Worm (Caenorhabditis elegans) whole organism, early embryonic: ENCODE data around the gene myrf-2.
A peak's percentile ranks its signal among the peaks of the same experiment; 100 is the strongest.

Experiments
- B0310.2 ChIP-seq: sonication (generic microtip); optimal IDR thresholded peaks from 2 replicates; lab custom pipeline; 2016; ENCODE audit warnings: mild to moderate bottlenecking, missing genetic modification characterization, missing compliant biosample characterization
- F13C5.2 ChIP-seq: sonication (generic microtip); optimal IDR thresholded peaks from 2 replicates; lab custom pipeline; 2017; ENCODE audit warnings: mild to moderate bottlenecking, missing genetic modification characterization, inconsistent platforms, missing compliant biosample characterization
- aly-1 ChIP-seq: sonication (generic microtip); optimal IDR thresholded peaks from 2 replicates; lab custom pipeline; 2016; ENCODE audit warnings: missing genetic modification characterization, missing compliant biosample characterization
- ama-1 ChIP-seq: fragments of 150-350 bp; optimal IDR thresholded peaks from 2 replicates; lab custom pipeline; 2014
- ceh-13 ChIP-seq: fragments of 200-800 bp; sonication (Bioruptor generic); optimal IDR thresholded peaks from 2 replicates; lab custom pipeline; 2018; ENCODE audit warnings: mild to moderate bottlenecking, missing genetic modification characterization, missing compliant biosample characterization
- ceh-36 ChIP-seq: sonication (generic microtip); optimal IDR thresholded peaks from 2 replicates; lab custom pipeline; 2016; ENCODE audit warnings: missing genetic modification characterization, inconsistent platforms, missing compliant biosample characterization
- ets-7 ChIP-seq: sonication (generic microtip); optimal IDR thresholded peaks from 2 replicates; lab custom pipeline; 2016; ENCODE audit warnings: missing genotype, missing genetic modification characterization, missing compliant biosample characterization
- flt-1 ChIP-seq: fragments of 200-800 bp; sonication (Bioruptor generic); IDR thresholded peaks from 2 replicates; pipeline ENCODE4 v1.3.6; 2022; ENCODE audit warnings: missing genetic modification characterization, missing compliant biosample characterization
- hmbx-1 ChIP-seq: sonication (generic microtip); optimal IDR thresholded peaks from 2 replicates; lab custom pipeline; 2016; ENCODE audit warnings: mild to moderate bottlenecking, missing genetic modification characterization, missing compliant biosample characterization
- hmg-4 ChIP-seq: fragments of 200-800 bp; sonication (Bioruptor generic); optimal IDR thresholded peaks from 2 replicates; lab custom pipeline; 2018; ENCODE audit warnings: mild to moderate bottlenecking, missing genetic modification characterization, missing compliant biosample characterization
- hnd-1 ChIP-seq: sonication (generic microtip); optimal IDR thresholded peaks from 2 replicates; lab custom pipeline; 2016; ENCODE audit warnings: missing genetic modification characterization, missing compliant biosample characterization
- pes-1 ChIP-seq: fragments of 200-800 bp; sonication (Bioruptor generic); IDR thresholded peaks from 2 replicates; pipeline ENCODE4 v1.3.6; 2022; ENCODE audit warnings: missing genetic modification reagents, missing genetic modification characterization, missing compliant biosample characterization
- scrt-1 ChIP-seq: fragments of 200-800 bp; sonication (Bioruptor generic); IDR thresholded peaks from 2 replicates; pipeline ENCODE4 v1.3.6; 2022; ENCODE audit warnings: missing genetic modification characterization, missing compliant biosample characterization
- sea-1 ChIP-seq: fragments of 200-800 bp; sonication (Bioruptor generic); conservative IDR thresholded peaks from 2 replicates; pipeline ENCODE4 v1.3.6; 2022; ENCODE audit warnings: missing genetic modification characterization, missing compliant biosample characterization
- tbx-11 ChIP-seq: fragments of 200-800 bp; sonication (Bioruptor generic); IDR thresholded peaks from 2 replicates; pipeline ENCODE4 v1.3.6; 2022; ENCODE audit warnings: missing genetic modification characterization, missing compliant biosample characterization
- tbx-37 ChIP-seq: fragments of 200-800 bp; sonication (Bioruptor generic); conservative IDR thresholded peaks from 2 replicates; pipeline ENCODE4 v1.3.6; 2022; ENCODE audit warnings: missing genetic modification reagents, missing genetic modification characterization, missing compliant biosample characterization
- tra-4 ChIP-seq: sonication (generic microtip); optimal IDR thresholded peaks from 2 replicates; lab custom pipeline; 2017; ENCODE audit warnings: missing genetic modification characterization, missing compliant biosample characterization

myrf-2 gene

DNA sequence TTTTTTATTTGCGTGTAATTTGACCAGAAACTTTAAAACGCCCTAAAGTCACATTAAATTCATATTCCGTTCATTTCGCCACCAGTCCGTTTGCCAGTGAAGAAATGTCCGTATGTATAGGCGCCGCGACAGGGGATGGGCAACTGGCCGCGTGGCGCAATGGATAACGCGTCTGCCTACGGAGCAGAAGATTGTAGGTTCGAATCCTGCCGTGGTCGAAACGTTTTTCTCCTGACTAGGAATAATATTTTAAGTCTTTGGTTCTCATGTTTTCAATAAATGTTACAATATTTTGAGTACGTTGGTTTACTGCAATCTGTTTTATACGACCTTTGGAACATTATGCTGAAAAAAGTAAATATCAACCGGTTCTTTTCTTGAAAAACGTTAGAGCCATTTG, 49.2 kb downstream of the myrf-2 start:
- TF ChIP-seq tbx-37 (GFP tag; lab: Robert Waterston, UW) (peak; percentile 33; the same call in 1 of the 2 replicates), sea-1 (GFP tag; lab: Robert Waterston, UW) (0 out of 2 replicates have a peak, but pooled peaks have one; percentile 35), hmg-4 (GFP tag; lab: Kevin White, UChicago) (peak; percentile 60), scrt-1 (peak; percentile 60; the same call in 1 of the 2 replicates), ama-1 (no peak)

DNA sequence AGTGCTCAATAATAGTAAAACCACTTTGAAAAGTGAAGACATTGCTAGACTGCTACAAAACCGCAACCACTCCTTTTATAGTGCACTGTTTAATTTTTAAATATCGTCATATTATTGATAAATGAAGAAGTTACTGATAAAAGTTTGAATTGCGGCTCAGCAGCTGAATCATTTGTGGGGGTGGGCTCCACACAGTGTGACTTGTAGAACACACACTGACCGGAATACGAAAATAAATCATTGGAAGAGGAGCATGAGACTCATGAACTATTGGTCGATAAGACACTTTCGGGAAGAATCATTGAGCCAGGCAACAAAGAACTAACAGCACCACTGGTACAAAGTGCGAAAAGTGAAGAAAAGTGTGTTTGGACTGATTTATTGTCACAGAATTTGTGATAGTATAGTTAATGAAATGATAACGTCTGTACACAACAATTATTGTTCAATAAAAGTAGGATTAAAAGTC, 52.2 kb downstream of the myrf-2 start, which contains the start of gene oac-14:
TSS of gene oac-14 (minus strand) at position 51 of the 469 bp plus-strand sequence.
- no peak for TF ChIP-seq flt-1
- TF ChIP-seq hnd-1 (tag; lab: Kevin White, UChicago): no peak
- TF ChIP-seq ceh-13 (GFP tag; lab: Kevin White, UChicago): no peak
- no peak for TF ChIP-seq scrt-1
- TF ChIP-seq tra-4: no peak
- no peak for TF ChIP-seq F13C5.2
- TF ChIP-seq tbx-11 (GFP tag; lab: Robert Waterston, UW): no peak
- no peak for TF ChIP-seq ceh-36 (tag; lab: Kevin White, UChicago)
- TF ChIP-seq aly-1 (tag; lab: Kevin White, UChicago): no peak
- TF ChIP-seq ets-7: no peak
- TF ChIP-seq B0310.2: no peak
- no peak for TF ChIP-seq tbx-37 (GFP tag; lab: Robert Waterston, UW)
- TF ChIP-seq hmg-4 (GFP tag; lab: Kevin White, UChicago): no peak

DNA sequence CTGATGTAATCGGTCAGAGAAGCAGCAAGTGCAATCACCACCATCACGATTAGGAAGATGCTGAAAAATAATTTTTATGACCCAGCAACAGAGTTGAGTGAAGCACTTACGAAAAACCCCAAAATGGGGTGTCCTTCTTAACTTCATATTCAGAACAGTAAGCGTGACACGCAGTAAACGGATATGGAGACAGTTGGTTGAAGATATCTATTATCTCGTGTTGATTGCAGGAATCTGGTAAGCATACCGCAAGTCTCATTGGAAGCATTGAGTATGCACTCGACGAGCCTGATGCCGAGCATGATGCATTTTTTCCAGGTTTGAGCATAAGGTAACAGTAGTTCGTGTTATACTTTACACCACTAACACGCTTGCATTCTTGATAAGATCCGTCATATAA, 52.9 kb downstream of the myrf-2 start:
- no peak for TF ChIP-seq flt-1
- no peak for TF ChIP-seq ama-1
- no peak for TF ChIP-seq pes-1 (GFP tag; lab: Robert Waterston, UW)
- TF ChIP-seq aly-1 (tag; lab: Kevin White, UChicago): no peak
- no peak for TF ChIP-seq hmg-4 (GFP tag; lab: Kevin White, UChicago)
- no peak for TF ChIP-seq ceh-13 (GFP tag; lab: Kevin White, UChicago)
- no peak for TF ChIP-seq tbx-11 (GFP tag; lab: Robert Waterston, UW)
- no peak for TF ChIP-seq sea-1 (GFP tag; lab: Robert Waterston, UW)
- TF ChIP-seq hnd-1 (tag; lab: Kevin White, UChicago): no peak
- no peak for TF ChIP-seq B0310.2
- no peak for TF ChIP-seq hmbx-1 (tag; lab: Kevin White, UChicago)
- no peak for TF ChIP-seq ets-7
- no peak for TF ChIP-seq ceh-36 (tag; lab: Kevin White, UChicago)
- TF ChIP-seq scrt-1: no peak
- no peak for TF ChIP-seq F13C5.2
- TF ChIP-seq tbx-37 (GFP tag; lab: Robert Waterston, UW): no peak
- TF ChIP-seq tra-4: no peak

DNA sequence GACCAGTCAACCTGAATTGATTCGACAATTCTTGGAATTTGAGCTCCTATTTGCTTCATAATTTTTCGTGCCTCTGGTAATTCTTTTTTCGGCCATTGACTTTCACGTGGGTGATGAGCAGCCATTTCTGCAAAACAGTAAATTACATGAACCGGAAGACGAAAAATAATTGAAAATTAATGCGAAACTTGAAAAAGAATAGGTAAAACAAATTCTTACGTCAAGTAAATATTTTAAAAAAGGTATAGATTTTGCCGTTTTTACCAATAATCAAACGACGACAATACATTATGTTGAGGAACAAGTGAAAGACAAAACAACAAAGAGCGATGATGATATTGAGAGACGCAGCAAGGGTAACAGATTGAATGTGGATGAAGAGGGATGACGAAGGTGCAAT, 55.7 kb downstream of the myrf-2 start, which contains the start of gene moc-1:
TSS of gene moc-1 (minus strand) at position 127 of the 400 bp plus-strand sequence.
- TF ChIP-seq F13C5.2: no peak
- TF ChIP-seq flt-1: no peak
- TF ChIP-seq ceh-36 (tag; lab: Kevin White, UChicago): no peak
- no peak for TF ChIP-seq ets-7
- no peak for TF ChIP-seq B0310.2
- no peak for TF ChIP-seq hnd-1 (tag; lab: Kevin White, UChicago)
- TF ChIP-seq tbx-11 (GFP tag; lab: Robert Waterston, UW): no peak
- no peak for TF ChIP-seq aly-1 (tag; lab: Kevin White, UChicago)
- no peak for TF ChIP-seq ceh-13 (GFP tag; lab: Kevin White, UChicago)
- no peak for TF ChIP-seq pes-1 (GFP tag; lab: Robert Waterston, UW)
- TF ChIP-seq hmbx-1 (tag; lab: Kevin White, UChicago): no peak
- TF ChIP-seq tbx-37 (GFP tag; lab: Robert Waterston, UW): no peak
- no peak for TF ChIP-seq tra-4
- no peak for TF ChIP-seq hmg-4 (GFP tag; lab: Kevin White, UChicago)
- no peak for TF ChIP-seq ama-1
- TF ChIP-seq sea-1 (GFP tag; lab: Robert Waterston, UW): no peak
- TF ChIP-seq scrt-1: no peak

DNA sequence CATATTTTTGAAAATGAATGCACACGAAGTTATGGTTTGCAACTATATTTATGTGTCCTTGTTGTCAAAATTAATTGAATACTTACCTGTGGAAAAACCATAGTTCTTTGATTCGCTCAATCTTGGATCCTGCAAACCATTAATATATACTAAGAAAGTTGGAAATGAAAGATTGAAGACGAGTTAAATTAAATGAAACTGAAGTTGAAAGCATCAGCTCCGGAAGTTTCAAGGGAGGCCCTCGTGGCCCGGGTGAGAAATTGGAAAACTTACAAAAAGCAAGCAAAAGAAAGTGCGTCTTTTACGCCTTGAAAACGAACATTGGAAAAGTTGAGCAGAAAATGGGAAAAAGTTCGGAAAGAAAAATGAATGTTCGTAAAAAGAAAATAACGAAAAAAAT, 61.1 kb downstream of the myrf-2 start, which contains the start of gene unc-58:
TSS of gene unc-58 (minus strand) at position 101 of the 400 bp plus-strand sequence.
- no peak for TF ChIP-seq pes-1 (GFP tag; lab: Robert Waterston, UW)
- TF ChIP-seq scrt-1: no peak
- TF ChIP-seq hmbx-1 (tag; lab: Kevin White, UChicago): no peak
- TF ChIP-seq tbx-37 (GFP tag; lab: Robert Waterston, UW): no peak
- TF ChIP-seq F13C5.2: no peak
- TF ChIP-seq tra-4: no peak
- no peak for TF ChIP-seq aly-1 (tag; lab: Kevin White, UChicago)
- TF ChIP-seq ets-7: no peak
- no peak for TF ChIP-seq flt-1
- no peak for TF ChIP-seq B0310.2
- no peak for TF ChIP-seq ama-1
- TF ChIP-seq hnd-1 (tag; lab: Kevin White, UChicago): no peak

DNA sequence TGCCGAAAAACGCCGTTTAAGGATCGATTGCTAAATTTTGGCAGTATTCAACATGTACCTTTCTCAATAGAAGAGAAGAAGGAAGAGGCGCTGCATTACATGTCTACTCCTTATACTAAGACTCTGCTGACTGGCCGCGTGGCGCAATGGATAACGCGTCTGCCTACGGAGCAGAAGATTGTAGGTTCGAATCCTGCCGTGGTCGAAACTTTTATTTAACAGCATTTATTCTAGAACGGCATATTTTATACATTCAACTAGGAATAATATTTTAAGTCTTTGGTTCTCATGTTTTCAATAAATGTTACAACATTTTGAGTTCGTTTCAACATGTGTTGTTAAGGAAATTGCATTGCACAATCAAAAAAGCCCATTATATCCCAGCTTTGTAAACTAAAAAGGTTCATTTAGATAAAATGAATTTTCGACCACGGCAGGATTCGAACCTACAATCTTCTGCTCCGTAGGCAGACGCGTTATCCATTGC, 61.6 kb downstream of the myrf-2 start:
- TF ChIP-seq tbx-37 (GFP tag; lab: Robert Waterston, UW) (peak; percentile 86), aly-1 (tag; lab: Kevin White, UChicago) (peak; percentile 88), ets-7 (peak; percentile 14), hmg-4 (GFP tag; lab: Kevin White, UChicago) (peak; percentile 81), hmbx-1 (tag; lab: Kevin White, UChicago) (peak; percentile 53), F13C5.2 (peak; percentile 68), hnd-1 (tag; lab: Kevin White, UChicago) (peak; percentile 76), tbx-11 (GFP tag; lab: Robert Waterston, UW) (peak; percentile 89), ceh-13 (GFP tag; lab: Kevin White, UChicago) (peak; percentile 72), pes-1 (GFP tag; lab: Robert Waterston, UW) (peak; percentile 92), ceh-36 (tag; lab: Kevin White, UChicago) (peak; percentile 79), flt-1 (peak; percentile 87), sea-1 (GFP tag; lab: Robert Waterston, UW) (peak; percentile 94), B0310.2 (peak; percentile 62), scrt-1 (peak; percentile 89)
